Fruit fly (Drosophila melanogaster) whole organism, embryonic: ENCODE measurements around the gene CG32625.

Source experiments
- Aef1 ChIP-seq: fragments of 200-800 bp; sonication (Bioruptor generic); IDR thresholded peaks from 3 replicates; pipeline ENCODE4 v1.3.6; 2022; ENCODE audit warnings: missing biosample characterization, missing genetic modification characterization
- Atf6 ChIP-seq: fragments of 200-800 bp; sonication (Bioruptor generic); IDR thresholded peaks from 2 replicates; pipeline ENCODE4 v1.3.6; 2022; ENCODE audit warnings: missing biosample characterization, missing genetic modification characterization
- Awh ChIP-seq: fragments of 200-800 bp; sonication (Bioruptor generic); IDR thresholded peaks from 2 replicates; pipeline ENCODE4, ENCODE4 v1.3.6; 2022; ENCODE audit warnings: missing biosample characterization, missing genetic modification characterization
- Bteb2 ChIP-seq: fragments of 200-800 bp; sonication (Bioruptor generic); optimal IDR thresholded peaks from 2 replicates; lab custom pipeline; 2016; ENCODE audit warnings: missing biosample characterization, missing genetic modification characterization
- C15 ChIP-seq: fragments of 200-800 bp; sonication (Bioruptor generic); IDR thresholded peaks from 3 replicates; pipeline ENCODE4 v1.3.6; 2022; ENCODE audit warnings: missing biosample characterization, missing genetic modification characterization
- CG15073 ChIP-seq: fragments of 200-800 bp; sonication (Bioruptor generic); optimal IDR thresholded peaks from 2 replicates; lab custom pipeline; 2016; ENCODE audit warnings: missing biosample characterization, missing genetic modification characterization
- CG16813 ChIP-seq: fragments of 200-800 bp; sonication (Bioruptor generic); IDR thresholded peaks from 3 replicates; pipeline ENCODE4 v1.3.6; 2022; ENCODE audit warnings: missing biosample characterization, missing genetic modification characterization; ENCODE audit not compliant: partially characterized antibody
- CG1792 ChIP-seq: fragments of 200-800 bp; sonication (Bioruptor generic); optimal IDR thresholded peaks from 2 replicates; lab custom pipeline; 2016; ENCODE audit warnings: missing biosample characterization, missing genetic modification characterization
- CG2712 ChIP-seq: fragments of 200-800 bp; optimal IDR thresholded peaks from 3 replicates; lab custom pipeline; 2019; ENCODE audit warnings: missing biosample characterization, mild to moderate bottlenecking, missing genetic modification characterization, moderate library complexity
- CG30403 ChIP-seq: fragments of 200-800 bp; sonication (Bioruptor generic); optimal IDR thresholded peaks from 3 replicates; lab custom pipeline; 2016; ENCODE audit warnings: missing biosample characterization, missing genetic modification characterization
- CG30431 ChIP-seq: fragments of 200-800 bp; sonication (Bioruptor generic); optimal IDR thresholded peaks from 2 replicates; lab custom pipeline; 2017; ENCODE audit warnings: missing biosample characterization, missing genetic modification characterization
- CG33213 ChIP-seq: fragments of 200-800 bp; sonication (Bioruptor generic); optimal IDR thresholded peaks from 3 replicates; lab custom pipeline; 2016; ENCODE audit warnings: missing biosample characterization, missing genetic modification characterization
- CG34376 ChIP-seq: fragments of 200-800 bp; sonication (Bioruptor generic); optimal IDR thresholded peaks from 2 replicates; lab custom pipeline; 2018; ENCODE audit warnings: missing biosample characterization, mild to moderate bottlenecking, missing genetic modification characterization
- CG3838 ChIP-seq: fragments of 200-800 bp; sonication (Bioruptor generic); optimal IDR thresholded peaks from 3 replicates; lab custom pipeline; 2016; ENCODE audit warnings: missing biosample characterization, missing genetic modification characterization
- CG4854 ChIP-seq: fragments of 200-800 bp; sonication (Bioruptor generic); optimal IDR thresholded peaks from 2 replicates; lab custom pipeline; 2016; ENCODE audit warnings: missing biosample characterization, missing genetic modification characterization, inconsistent platforms
- CG5245 ChIP-seq: fragments of 200-800 bp; sonication (Bioruptor generic); optimal IDR thresholded peaks from 3 replicates; lab custom pipeline; 2016; ENCODE audit warnings: missing biosample characterization, missing genetic modification characterization
- CG6175 ChIP-seq: fragments of 200-800 bp; sonication (Bioruptor generic); IDR thresholded peaks from 3 replicates; pipeline ENCODE4 v1.3.6; 2022; ENCODE audit warnings: missing biosample characterization, missing genetic modification characterization
- CG7839 ChIP-seq: fragments of 200-800 bp; sonication (Bioruptor generic); optimal IDR thresholded peaks from 3 replicates; lab custom pipeline; 2018; ENCODE audit warnings: missing biosample characterization, mild to moderate bottlenecking, missing genetic modification characterization, moderate library complexity
- CG8765 ChIP-seq: fragments of 200-800 bp; sonication (Bioruptor generic); IDR thresholded peaks from 2 replicates; pipeline ENCODE4 v1.3.6; 2022; ENCODE audit warnings: missing biosample characterization, missing genetic modification characterization
- D19A ChIP-seq: fragments of 200-800 bp; optimal IDR thresholded peaks from 3 replicates; lab custom pipeline; 2019; ENCODE audit warnings: missing biosample characterization, mild to moderate bottlenecking, missing genetic modification characterization, moderate library complexity
- Doc2 ChIP-seq: fragments of 200-800 bp; sonication (Bioruptor generic); IDR thresholded peaks from 2 replicates; pipeline ENCODE4 v1.3.6; 2022; ENCODE audit warnings: missing biosample characterization, missing genetic modification characterization
- ERR ChIP-seq: fragments of 200-800 bp; sonication (Bioruptor generic); optimal IDR thresholded peaks from 2 replicates; lab custom pipeline; 2016; ENCODE audit warnings: missing biosample characterization, missing genetic modification characterization
- Fer3 ChIP-seq: fragments of 200-800 bp; sonication (Bioruptor generic); optimal IDR thresholded peaks from 2 replicates; lab custom pipeline; 2018; ENCODE audit warnings: missing biosample characterization, mild to moderate bottlenecking, missing genetic modification characterization, moderate library complexity
- H2.0 ChIP-seq: fragments of 200-800 bp; sonication (Bioruptor generic); IDR thresholded peaks from 2 replicates; pipeline ENCODE4 v1.3.6; 2022; ENCODE audit warnings: missing biosample characterization, missing genetic modification characterization
- HLH3B ChIP-seq: fragments of 200-800 bp; sonication (Bioruptor generic); IDR thresholded peaks from 2 replicates; pipeline ENCODE4 v1.3.6; 2022; ENCODE audit warnings: missing biosample characterization, missing genetic modification characterization
- HLH4C ChIP-seq: fragments of 200-800 bp; sonication (Bioruptor generic); IDR thresholded peaks from 3 replicates; pipeline ENCODE4 v1.3.6; 2022; ENCODE audit warnings: missing biosample characterization, missing genetic modification characterization; ENCODE audit not compliant: partially characterized antibody
- Hmr ChIP-seq: fragments of 200-800 bp; sonication (Bioruptor generic); optimal IDR thresholded peaks from 3 replicates; lab custom pipeline; 2017; ENCODE audit warnings: mild to moderate bottlenecking, missing biosample characterization, missing genetic modification reagents, missing genetic modification characterization
- Mes4 ChIP-seq: fragments of 200-800 bp; sonication (Bioruptor generic); optimal IDR thresholded peaks from 2 replicates; lab custom pipeline; 2016; ENCODE audit warnings: missing biosample characterization, missing genetic modification characterization
- Neu2 ChIP-seq: fragments of 200-800 bp; sonication (Bioruptor generic); optimal IDR thresholded peaks from 3 replicates; lab custom pipeline; 2016; ENCODE audit warnings: missing biosample characterization, missing genetic modification characterization, borderline replicate concordance
- Nf-YC ChIP-seq: fragments of 200-800 bp; optimal IDR thresholded peaks from 3 replicates; lab custom pipeline; 2019; ENCODE audit warnings: missing biosample characterization, mild to moderate bottlenecking, missing genetic modification characterization, moderate library complexity
- Oli ChIP-seq: fragments of 200-800 bp; sonication (Bioruptor generic); optimal IDR thresholded peaks from 2 replicates; lab custom pipeline; 2018; ENCODE audit warnings: missing biosample characterization, mild to moderate bottlenecking, missing genetic modification characterization, moderate library complexity
- Poxn ChIP-seq: fragments of 200-800 bp; sonication (Bioruptor generic); IDR thresholded peaks from 2 replicates; pipeline ENCODE4 v1.3.6; 2022; ENCODE audit warnings: missing biosample characterization, missing genetic modification characterization
- Spps ChIP-seq: fragments of 200-800 bp; sonication (Bioruptor generic); optimal IDR thresholded peaks from 2 replicates; lab custom pipeline; 2018; ENCODE audit warnings: missing biosample characterization, mild to moderate bottlenecking, missing genetic modification characterization
- Xrp1 ChIP-seq: fragments of 200-800 bp; sonication (Bioruptor generic); IDR thresholded peaks from 2 replicates; pipeline ENCODE4 v1.3.6; 2022; ENCODE audit warnings: missing biosample characterization, missing genetic modification characterization
- cas ChIP-seq: fragments of 200-800 bp; sonication (Bioruptor generic); IDR thresholded peaks from 2 replicates; pipeline ENCODE4 v1.3.6; 2022; ENCODE audit warnings: missing biosample characterization, missing genetic modification characterization
- cg ChIP-seq: fragments of 200-800 bp; sonication (Bioruptor generic); optimal IDR thresholded peaks from 3 replicates; lab custom pipeline; 2019; ENCODE audit warnings: missing biosample characterization, mild to moderate bottlenecking, missing genetic modification characterization, moderate library complexity
- crol ChIP-seq: fragments of 200-800 bp; sonication (Bioruptor generic); IDR thresholded peaks from 2 replicates; pipeline ENCODE4 v1.3.6; 2022; ENCODE audit warnings: missing biosample characterization, missing genetic modification characterization
- danr ChIP-seq: fragments of 200-800 bp; sonication (Bioruptor generic); IDR thresholded peaks from 2 replicates; pipeline ENCODE4 v1.3.6; 2022; ENCODE audit warnings: missing biosample characterization, missing genetic modification characterization
- ewg ChIP-seq: fragments of 200-800 bp; sonication (Bioruptor generic); optimal IDR thresholded peaks from 3 replicates; lab custom pipeline; 2017; ENCODE audit warnings: mild to moderate bottlenecking, missing biosample characterization, missing genetic modification reagents, missing genetic modification characterization
- eyg ChIP-seq: fragments of 200-800 bp; sonication (Bioruptor generic); optimal IDR thresholded peaks from 3 replicates; lab custom pipeline; 2016; ENCODE audit warnings: missing biosample characterization, missing genetic modification characterization
- p53 ChIP-seq: fragments of 200-800 bp; sonication (Bioruptor generic); optimal IDR thresholded peaks from 2 replicates; lab custom pipeline; 2016; ENCODE audit warnings: missing biosample characterization, missing genetic modification characterization
- peb ChIP-seq: fragments of 200-800 bp; sonication (Bioruptor generic); IDR thresholded peaks from 2 replicates; pipeline ENCODE4 v1.3.6; 2022; ENCODE audit warnings: missing biosample characterization, missing genetic modification characterization
- repo ChIP-seq: fragments of 200-800 bp; sonication (Bioruptor generic); optimal IDR thresholded peaks from 2 replicates; lab custom pipeline; 2016; ENCODE audit warnings: missing biosample characterization, missing genetic modification characterization
- schlank ChIP-seq: fragments of 200-800 bp; sonication (Bioruptor generic); optimal IDR thresholded peaks from 2 replicates; lab custom pipeline; 2018; ENCODE audit warnings: missing biosample characterization, mild to moderate bottlenecking, missing genetic modification characterization
- sima ChIP-seq: fragments of 200-800 bp; sonication (Bioruptor generic); optimal IDR thresholded peaks from 2 replicates; lab custom pipeline; 2016; ENCODE audit warnings: missing biosample characterization, missing genetic modification characterization
- tgo ChIP-seq: fragments of 200-800 bp; sonication (Bioruptor generic); IDR thresholded peaks from 3 replicates; pipeline ENCODE4 v1.3.6; 2022; ENCODE audit warnings: missing biosample characterization, missing genetic modification characterization
- toy ChIP-seq: fragments of 200-800 bp; sonication (Bioruptor generic); IDR thresholded peaks from 2 replicates; pipeline ENCODE4 v1.3.6; 2022; ENCODE audit warnings: missing biosample characterization, missing genetic modification characterization
- trem ChIP-seq: fragments of 200-800 bp; optimal IDR thresholded peaks from 3 replicates; lab custom pipeline; 2019; ENCODE audit warnings: missing biosample characterization, mild to moderate bottlenecking, missing genetic modification characterization, moderate library complexity
- trh ChIP-seq: fragments of 200-800 bp; sonication (Bioruptor generic); optimal IDR thresholded peaks from 2 replicates; lab custom pipeline; 2016; ENCODE audit warnings: missing biosample characterization, missing genetic modification characterization
- usp ChIP-seq: fragments of >200 bp; optimal IDR thresholded peaks from 2 replicates; lab custom pipeline; 2017; ENCODE audit warnings: missing biosample characterization, missing genetic modification characterization

Gene CG32625

DNA sequence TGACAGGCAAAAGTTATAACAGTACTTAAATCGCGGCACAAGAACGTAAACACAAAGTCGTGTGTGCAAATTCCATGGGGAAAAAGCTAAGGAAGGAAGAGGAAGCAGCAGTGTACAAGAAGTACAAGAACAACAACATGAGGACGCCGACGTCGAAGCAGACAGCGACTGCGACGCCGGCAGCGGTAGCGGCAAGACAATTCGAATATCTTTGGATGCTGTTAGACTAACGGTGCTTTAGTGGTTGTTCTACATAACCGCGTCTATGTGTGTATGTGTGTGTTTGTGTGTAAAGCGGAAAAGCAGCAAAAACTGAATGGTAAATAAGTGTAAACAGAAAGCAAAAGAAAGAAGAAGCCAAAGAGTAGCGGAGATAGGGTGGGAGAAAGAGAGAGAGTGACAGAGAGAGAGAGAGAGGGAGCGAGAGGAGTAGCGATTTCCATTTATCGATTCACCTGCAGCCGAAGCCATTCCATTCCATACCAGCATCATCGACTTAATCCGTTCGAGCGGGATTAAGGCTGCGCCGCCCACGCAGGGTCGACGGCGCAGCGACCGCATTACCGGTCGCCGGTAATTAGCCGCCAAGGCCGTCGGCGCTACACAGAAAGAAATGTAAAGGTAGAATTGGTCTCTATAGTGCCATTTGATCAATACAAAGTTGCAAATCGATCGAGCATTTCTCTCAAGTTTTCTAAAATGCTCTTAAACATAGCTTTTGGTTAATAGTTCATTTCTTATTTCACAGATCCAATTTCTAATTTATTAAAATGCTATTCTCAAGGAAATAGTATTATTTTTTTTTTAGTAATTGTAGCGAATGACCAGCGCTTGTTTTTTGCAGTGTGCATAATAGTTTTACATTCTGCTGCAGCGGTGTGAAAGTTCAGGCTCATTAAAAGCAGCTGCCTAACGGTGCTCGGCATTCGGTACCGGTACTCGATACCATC lies 27.6 kb upstream of the CG32625 start (continued):
- TF ChIP-seq eyg (GFP tag; lab: Kevin White, UChicago) = no peak
- TF ChIP-seq CG6175 (GFP tag; lab: Robert Waterston, UW) = no peak
- peak; percentile 31; the same call in 1 of the 3 replicates for TF ChIP-seq Aef1 (GFP tag; lab: Robert Waterston, UW)
- TF ChIP-seq H2.0 = 0 out of 2 replicates have a peak, but pooled peaks have one; percentile 16
- TF ChIP-seq ewg = peak; percentile 41
- no peak for TF ChIP-seq CG3838 (GFP tag; lab: Kevin White, UChicago)
- no peak for TF ChIP-seq CG16813 (GFP tag; lab: Robert Waterston, UW)
- TF ChIP-seq HLH3B (GFP tag; lab: Robert Waterston, UW) = peak; percentile 45; the same call in 1 of the 2 replicates
- peak; percentile 67 for TF ChIP-seq CG30403 (GFP tag; lab: Kevin White, UChicago)
- no peak for TF ChIP-seq crol
- TF ChIP-seq usp (GFP tag; lab: Kevin White, UChicago) = no peak
- TF ChIP-seq Awh (GFP tag; lab: Robert Waterston, UW) = no peak
- TF ChIP-seq schlank = no peak
- TF ChIP-seq sima (GFP tag; lab: Kevin White, UChicago) = no peak
- TF ChIP-seq CG5245 (GFP tag; lab: Kevin White, UChicago) = peak; percentile 13
- no peak for TF ChIP-seq CG33213
- TF ChIP-seq peb = no peak
- TF ChIP-seq Hmr (GFP tag; lab: Kevin White, UChicago) = peak; percentile 17
- no peak for TF ChIP-seq CG15073 (GFP tag; lab: Kevin White, UChicago)
- TF ChIP-seq CG8765 (GFP tag; lab: Robert Waterston, UW) = no peak
- no peak for TF ChIP-seq HLH4C (GFP tag; lab: Robert Waterston, UW)
- no peak for TF ChIP-seq Poxn
- no peak for TF ChIP-seq ERR (GFP tag; lab: Kevin White, UChicago)
- TF ChIP-seq cg (GFP tag; lab: Kevin White, UChicago) = peak; percentile 63
- TF ChIP-seq Nf-YC (tag; lab: Kevin White, UChicago) = no peak
- TF ChIP-seq CG30431 (GFP tag; lab: Kevin White, UChicago) = no peak
- TF ChIP-seq danr (GFP tag; lab: Robert Waterston, UW) = 0 out of 2 replicates have a peak, but pooled peaks have one; percentile 19
- TF ChIP-seq Oli (tag; lab: Kevin White, UChicago) = peak; percentile 76
- TF ChIP-seq CG7839 (tag; lab: Kevin White, UChicago) = peak; percentile 72
- peak; percentile 5 for TF ChIP-seq trh (GFP tag; lab: Kevin White, UChicago)
- TF ChIP-seq p53 (GFP tag; lab: Kevin White, UChicago) = no peak
- no peak for TF ChIP-seq toy
- no peak for TF ChIP-seq CG4854 (GFP tag; lab: Kevin White, UChicago)
- peak; percentile 56 for TF ChIP-seq Xrp1 (GFP tag; lab: Robert Waterston, UW)
- no peak for TF ChIP-seq Doc2 (GFP tag; lab: Robert Waterston, UW)
- peak; percentile 11 for TF ChIP-seq Fer3 (tag; lab: Kevin White, UChicago)
- TF ChIP-seq tgo (GFP tag; lab: Robert Waterston, UW) = peak; percentile 47
- TF ChIP-seq Atf6 = peak; percentile 52; the same call in 1 of the 2 replicates
- no peak for TF ChIP-seq C15 (GFP tag; lab: Robert Waterston, UW)
- TF ChIP-seq cas (GFP tag; lab: Robert Waterston, UW) = no peak
- no peak for TF ChIP-seq Mes4 (GFP tag; lab: Kevin White, UChicago)
- TF ChIP-seq Bteb2 (GFP tag; lab: Kevin White, UChicago) = peak; percentile 41
- no peak for TF ChIP-seq CG34376 (GFP tag; lab: Kevin White, UChicago)
- peak; percentile 40 for TF ChIP-seq repo (GFP tag; lab: Kevin White, UChicago)
- peak; percentile 25 for TF ChIP-seq trem (tag; lab: Kevin White, UChicago)
- TF ChIP-seq D19A = peak; percentile 36
- TF ChIP-seq CG2712 (tag; lab: Kevin White, UChicago) = peak; percentile 65
- TF ChIP-seq CG1792 (GFP tag; lab: Kevin White, UChicago) = no peak
- no peak for TF ChIP-seq Spps (tag; lab: Kevin White, UChicago)
- TF ChIP-seq Neu2 (GFP tag; lab: Kevin White, UChicago) = no peak
